Fruit fly (Drosophila melanogaster) whole organism: ENCODE results near the gene CG42238.
A peak's percentile ranks its signal among the peaks of the same experiment; 100 is the strongest.

Experiments
- CG8478 ChIP-seq: fragments of >200 bp; optimal IDR thresholded peaks from 2 replicates; lab custom pipeline; 2018; ENCODE audit warnings: inconsistent platforms
- Dll ChIP-seq: fragments of >200 bp; optimal IDR thresholded peaks from 2 replicates; lab custom pipeline; 2017
- EcR ChIP-seq, 2 experiments: fragments of >200 bp; optimal IDR thresholded peaks; 2 replicates each; lab custom pipeline; 2017; ENCODE audit warnings: missing biosample characterization in 2 of 2, missing genetic modification characterization in 2 of 2, missing genetic modification reagents in 2 of 2
- pan ChIP-seq: fragments of >200 bp; optimal IDR thresholded peaks from 2 replicates; lab custom pipeline; 2017
- psq ChIP-seq: fragments of >200 bp; optimal IDR thresholded peaks from 2 replicates; lab custom pipeline; 2017
- usp ChIP-seq: fragments of >200 bp; optimal IDR thresholded peaks from 2 replicates; lab custom pipeline; 2017; ENCODE audit warnings: missing biosample characterization, missing genetic modification characterization, mixed read lengths

CG42238 gene

dm6 chr2L:21051873-21052736, at the start of gene CG42238:
Gene CG42238, minus strand, starts transcription at chr2L:21052164.
- peak; percentile 26 for TF ChIP-seq CG8478 (lab: Kevin White, UChicago)
- no peak for TF ChIP-seq Dll (lab: Kevin White, UChicago)

- no peak for TF ChIP-seq Dll (lab: Kevin White, UChicago)
- TF ChIP-seq CG8478 (lab: Kevin White, UChicago), result no peak
- no peak for TF ChIP-seq psq
- no peak for TF ChIP-seq pan
- TF ChIP-seq usp (GFP tag; lab: Kevin White, UChicago), result no peak
- TF ChIP-seq EcR (GFP tag; optimal IDR thresholded peaks at IDR 0.05; lab: Kevin White, UChicago), result no peak
These were observed 45.9 kb upstream of the CG42238 start for dm6 chr2L:21097850-21098249.

dm6 chr2L:21096448-21096994, 44.6 kb upstream of the CG42238 start, which contains the start of gene CG34136:
Gene CG34136, plus strand, starts transcription at chr2L:21096922.
- no peak for TF ChIP-seq Dll (lab: Kevin White, UChicago)
- no peak for TF ChIP-seq psq
- no peak for TF ChIP-seq CG8478 (lab: Kevin White, UChicago)
- no peak for TF ChIP-seq usp (GFP tag; lab: Kevin White, UChicago)
- no peak for TF ChIP-seq EcR (GFP tag; optimal IDR thresholded peaks at IDR 0.05; lab: Kevin White, UChicago)
- TF ChIP-seq pan, result no peak

dm6 chr2L:21090958-21091357, 39.0 kb upstream of the CG42238 start, which contains the start of gene CG14397:
Gene CG14397, plus strand, starts transcription at chr2L:21091227.
- TF ChIP-seq CG8478 (lab: Kevin White, UChicago), result no peak

- TF ChIP-seq psq (no peak), usp (GFP tag; lab: Kevin White, UChicago) (no peak), EcR (GFP tag; optimal IDR thresholded peaks at IDR 0.05; lab: Kevin White, UChicago) (no peak), Dll (lab: Kevin White, UChicago) (no peak), CG8478 (lab: Kevin White, UChicago) (no peak), pan (no peak)
These were observed 37.1 kb upstream of the CG42238 start, which contains the start of gene CG9259 for dm6 chr2L:21089075-21089474. Gene CG9259, plus strand, starts transcription at chr2L:21089375.

- TF ChIP-seq usp (GFP tag; lab: Kevin White, UChicago) (no peak), pan (no peak), CG8478 (lab: Kevin White, UChicago) (no peak), EcR (GFP tag; optimal IDR thresholded peaks at IDR 0.05; lab: Kevin White, UChicago) (no peak), Dll (lab: Kevin White, UChicago) (no peak), psq (no peak)
These were observed 36.7 kb upstream of the CG42238 start, which contains the start of gene ppk13 for dm6 chr2L:21088651-21089050. Gene ppk13, minus strand, starts transcription at chr2L:21088751.

DNA sequence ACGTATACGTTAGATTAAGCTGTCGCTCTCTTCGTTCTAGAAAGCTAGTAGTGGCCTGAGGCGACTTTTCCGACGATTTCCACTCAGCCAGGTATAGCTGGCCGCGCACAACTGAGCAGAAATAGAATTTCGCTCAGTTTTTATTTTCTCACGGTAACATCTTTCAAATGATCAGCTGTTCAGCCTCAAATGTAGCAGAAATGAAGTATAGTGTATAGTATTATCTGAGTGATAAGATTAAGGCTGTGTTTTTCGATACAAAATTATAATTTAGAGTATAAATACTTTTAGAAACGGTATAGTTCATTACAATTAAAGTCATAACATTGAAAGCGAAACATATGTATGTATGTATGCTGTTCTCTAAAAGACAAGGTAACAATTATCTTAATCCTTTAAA, 34.4 kb upstream of the CG42238 start, which contains the start of gene CG33509:
Gene CG33509 (minus strand): TSS at position 101 of the 400 bp plus-strand sequence.
- no peak for TF ChIP-seq psq
- TF ChIP-seq Dll (lab: Kevin White, UChicago), result no peak
- no peak for TF ChIP-seq usp (GFP tag; lab: Kevin White, UChicago)
- no peak for TF ChIP-seq EcR (GFP tag; optimal IDR thresholded peaks at IDR 0.05; lab: Kevin White, UChicago)
- no peak for TF ChIP-seq CG8478 (lab: Kevin White, UChicago)
- TF ChIP-seq pan, result no peak

DNA sequence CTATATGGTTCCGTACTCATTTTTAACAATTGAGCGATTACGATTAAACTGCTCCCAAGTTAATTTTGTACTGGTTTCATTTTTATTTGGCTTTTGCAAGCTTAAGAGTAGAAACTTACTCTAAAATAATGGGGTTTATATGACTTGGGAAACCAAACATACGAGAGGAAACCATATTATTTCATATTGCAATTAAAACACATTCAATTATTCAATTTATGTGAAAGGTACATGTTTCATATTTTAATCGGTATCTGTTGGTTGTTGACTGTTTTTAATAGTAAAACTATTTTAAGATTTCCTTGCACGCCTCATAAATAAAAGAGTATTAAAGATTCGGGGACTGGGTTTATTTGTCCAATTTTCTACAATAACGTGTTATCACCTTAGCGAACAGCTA, 32.3 kb upstream of the CG42238 start, which contains the start of gene CG33510:
Gene CG33510 (minus strand): TSS at position 59 of the 400 bp plus-strand sequence.
- TF ChIP-seq CG8478 (lab: Kevin White, UChicago) (no peak), pan (no peak), Dll (lab: Kevin White, UChicago) (no peak), usp (GFP tag; lab: Kevin White, UChicago) (no peak), EcR (GFP tag; optimal IDR thresholded peaks at IDR 0.05; lab: Kevin White, UChicago) (no peak), psq (no peak)

DNA sequence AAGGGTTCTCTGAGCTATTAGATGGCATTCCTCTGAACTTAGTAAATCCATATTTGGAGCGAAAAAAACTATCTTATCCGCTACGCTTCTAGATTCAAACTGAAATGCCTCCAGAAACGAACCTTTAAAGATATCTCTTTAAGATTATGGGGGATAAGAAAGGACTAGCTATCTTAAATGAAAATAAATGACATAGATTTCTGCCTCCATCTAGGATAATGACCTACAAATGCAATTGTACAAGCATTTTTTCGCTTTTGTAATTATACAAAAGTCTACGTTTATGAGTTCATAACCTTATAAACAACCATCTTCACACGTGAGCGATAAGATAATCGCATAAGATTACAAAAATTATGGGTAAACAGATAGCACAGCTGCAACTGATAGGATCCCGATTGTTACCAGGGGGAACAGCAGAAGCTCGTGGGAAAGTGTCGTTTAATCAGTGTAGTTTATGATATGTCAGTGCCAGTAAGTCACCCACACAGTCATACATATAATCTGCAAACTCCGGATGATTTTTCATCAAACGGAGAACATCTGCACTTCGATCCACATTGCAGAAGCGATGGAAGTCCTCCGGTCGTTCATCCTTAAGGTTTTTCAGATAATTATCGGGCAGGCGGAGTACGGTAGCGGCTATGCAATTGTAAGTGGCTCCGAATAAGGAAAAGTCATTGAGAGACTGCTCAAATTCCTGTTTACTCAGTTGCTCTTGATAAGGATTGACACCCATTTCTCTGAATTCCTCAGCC, 30.7 kb upstream of the CG42238 start, which contains the start of gene CG33511:
Gene CG33511 (minus strand): TSS at position 51 of the 758 bp plus-strand sequence.
- TF ChIP-seq psq (no peak), Dll (lab: Kevin White, UChicago) (no peak), usp (GFP tag; lab: Kevin White, UChicago) (no peak), pan (no peak), CG8478 (lab: Kevin White, UChicago) (no peak), EcR (GFP tag; optimal IDR thresholded peaks at IDR 0.05; lab: Kevin White, UChicago) (no peak)

- TF ChIP-seq CG8478 (lab: Kevin White, UChicago) (no peak), pan (no peak), psq (no peak), Dll (lab: Kevin White, UChicago) (no peak), EcR (GFP tag; optimal IDR thresholded peaks at IDR 0.05; lab: Kevin White, UChicago) (no peak), usp (GFP tag; lab: Kevin White, UChicago) (no peak)
These were observed 25.9 kb upstream of the CG42238 start for dm6 chr2L:21077849-21078248.

dm6 chr2L:21075105-21075504, 23.1 kb upstream of the CG42238 start, which contains the start of gene tadr:
Gene tadr, plus strand, starts transcription at chr2L:21075405.
- TF ChIP-seq usp (GFP tag; lab: Kevin White, UChicago) (no peak), Dll (lab: Kevin White, UChicago) (no peak), CG8478 (lab: Kevin White, UChicago) (no peak), psq (no peak), EcR (GFP tag; optimal IDR thresholded peaks at IDR 0.05; lab: Kevin White, UChicago) (no peak), pan (no peak)
